Worm (Caenorhabditis elegans): ENCODE results near the gene Y97E10AL.1.

DNA sequence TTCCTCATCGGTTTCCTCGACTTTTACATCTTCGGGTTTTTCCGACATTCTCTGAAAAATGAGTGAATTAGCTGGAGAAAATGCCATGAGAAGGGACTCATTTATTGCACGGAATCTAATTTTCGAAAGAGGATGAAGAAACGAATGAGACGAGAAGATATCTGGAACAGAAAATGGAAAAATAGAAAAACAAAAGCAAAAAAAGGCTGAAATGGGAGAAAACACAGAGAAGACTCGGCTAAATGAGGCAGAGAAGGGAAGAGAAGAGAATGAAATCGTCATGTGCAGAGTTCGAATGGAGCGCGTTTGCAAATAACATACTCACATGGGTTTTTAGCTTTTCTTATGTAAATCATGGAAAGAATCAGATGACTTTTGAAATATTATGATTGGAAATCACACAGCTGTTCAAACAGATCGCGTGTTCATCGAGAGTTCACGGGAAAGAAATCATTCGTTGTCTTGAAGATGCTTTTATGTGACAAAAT lies 28.0 kb downstream of the Y97E10AL.1 start, which contains the start of gene Y97E10AR.6:
- TF ChIP-seq dao-5 (tag; optimal IDR thresholded peaks at IDR 0.05): no peak
- TF ChIP-seq him-1 (tag; optimal IDR thresholded peaks at IDR 0.05): no peak
- TF ChIP-seq W03F9.2 (tag; optimal IDR thresholded peaks at IDR 0.05): peak; percentile 25

All from whole organism, L4/young adult.